Worm (Caenorhabditis elegans) whole organism, late embryonic: ENCODE results near the gene K09E4.4.

Source experiments
- C38D4.7 ChIP-seq: fragments of 200-800 bp; sonication (Bioruptor generic); optimal IDR thresholded peaks from 2 replicates; lab custom pipeline; 2018; ENCODE audit warnings: mild to moderate bottlenecking, missing genetic modification characterization, moderate library complexity, missing compliant biosample characterization
- K02D7.2 ChIP-seq: sonication (generic microtip); optimal IDR thresholded peaks from 2 replicates; lab custom pipeline; 2017; ENCODE audit warnings: mild to moderate bottlenecking, missing genetic modification characterization, missing compliant biosample characterization
- T23F11.4 ChIP-seq: fragments of 200-800 bp; sonication (Bioruptor generic); optimal IDR thresholded peaks from 2 replicates; lab custom pipeline; 2018; ENCODE audit warnings: mild to moderate bottlenecking, missing genetic modification characterization, missing compliant biosample characterization
- Y22D7AL.16 ChIP-seq: sonication (generic microtip); optimal IDR thresholded peaks from 2 replicates; lab custom pipeline; 2016; ENCODE audit warnings: missing genetic modification characterization, missing compliant biosample characterization
- ahr-1 ChIP-seq: sonication (generic microtip); optimal IDR thresholded peaks from 2 replicates; lab custom pipeline; 2016; ENCODE audit warnings: missing genetic modification characterization, missing compliant biosample characterization
- ama-1 ChIP-seq: fragments of 150-350 bp; optimal IDR thresholded peaks from 2 replicates; lab custom pipeline; 2014
- ceh-14 ChIP-seq: sonication (generic microtip); optimal IDR thresholded peaks from 2 replicates; lab custom pipeline; 2016; ENCODE audit warnings: missing genotype, missing genetic modification characterization, missing compliant biosample characterization
- ceh-18 ChIP-seq: sonication (generic microtip); optimal IDR thresholded peaks from 2 replicates; lab custom pipeline; 2016; ENCODE audit warnings: missing genetic modification characterization, missing compliant biosample characterization
- ceh-19 ChIP-seq: fragments of 200-800 bp; sonication (Bioruptor generic); optimal IDR thresholded peaks from 2 replicates; lab custom pipeline; 2018; ENCODE audit warnings: mild to moderate bottlenecking, missing genetic modification characterization, missing compliant biosample characterization
- ceh-22 ChIP-seq: sonication (generic microtip); optimal IDR thresholded peaks from 2 replicates; lab custom pipeline; 2017; ENCODE audit warnings: missing biosample characterization, missing genetic modification characterization
- ceh-24 ChIP-seq: sonication (generic microtip); optimal IDR thresholded peaks from 2 replicates; lab custom pipeline; 2016; ENCODE audit warnings: mild to moderate bottlenecking, missing genetic modification characterization, missing compliant biosample characterization
- ceh-31 ChIP-seq: sonication (generic microtip); optimal IDR thresholded peaks from 2 replicates; lab custom pipeline; 2016; ENCODE audit warnings: missing genetic modification characterization, missing compliant biosample characterization
- ceh-34 ChIP-seq: sonication (generic microtip); optimal IDR thresholded peaks from 2 replicates; lab custom pipeline; 2016; ENCODE audit warnings: mild to moderate bottlenecking, missing genetic modification characterization, missing compliant biosample characterization
- ceh-48 ChIP-seq: sonication (generic microtip); optimal IDR thresholded peaks from 2 replicates; lab custom pipeline; 2016; ENCODE audit warnings: missing genetic modification characterization, inconsistent platforms, missing compliant biosample characterization
- ceh-6 ChIP-seq: fragments of 200-800 bp; sonication (Bioruptor generic); optimal IDR thresholded peaks from 2 replicates; lab custom pipeline; 2018; ENCODE audit warnings: mild to moderate bottlenecking, missing genetic modification characterization, missing compliant biosample characterization
- ceh-9 ChIP-seq: sonication (generic microtip); optimal IDR thresholded peaks from 2 replicates; lab custom pipeline; 2016; ENCODE audit warnings: mild to moderate bottlenecking, missing genetic modification characterization, inconsistent platforms, missing compliant biosample characterization
- che-1 ChIP-seq: sonication (generic microtip); optimal IDR thresholded peaks from 2 replicates; lab custom pipeline; 2016; ENCODE audit warnings: mild to moderate bottlenecking, missing genetic modification characterization, missing compliant biosample characterization
- dmd-4 ChIP-seq: sonication (generic microtip); optimal IDR thresholded peaks from 2 replicates; lab custom pipeline; 2016; ENCODE audit warnings: borderline replicate concordance, missing genetic modification characterization, missing compliant biosample characterization
- dve-1 ChIP-seq: sonication (generic microtip); optimal IDR thresholded peaks from 2 replicates; lab custom pipeline; 2017; ENCODE audit warnings: antibody characterized with exemption, mild to moderate bottlenecking, missing genetic modification characterization, missing compliant biosample characterization
- elt-4 ChIP-seq: sonication (generic microtip); optimal IDR thresholded peaks from 2 replicates; lab custom pipeline; 2016; ENCODE audit warnings: missing genetic modification characterization, missing compliant biosample characterization
- ets-4 ChIP-seq: sonication (generic microtip); optimal IDR thresholded peaks from 2 replicates; lab custom pipeline; 2016; ENCODE audit warnings: missing genetic modification characterization, missing compliant biosample characterization
- eyg-1 ChIP-seq: sonication (generic microtip); optimal IDR thresholded peaks from 2 replicates; lab custom pipeline; 2016; ENCODE audit warnings: missing genotype, missing genetic modification characterization, missing compliant biosample characterization
- fkh-10 ChIP-seq: fragments of 150-350 bp; optimal IDR thresholded peaks from 2 replicates; lab custom pipeline; 2014; ENCODE audit warnings: missing biosample characterization, missing genetic modification reagents, missing genetic modification characterization
- fkh-6 ChIP-seq: sonication (generic microtip); optimal IDR thresholded peaks from 2 replicates; lab custom pipeline; 2016; ENCODE audit warnings: missing genetic modification characterization, missing compliant biosample characterization
- hlh-13 ChIP-seq: fragments of 200-800 bp; sonication (Bioruptor generic); optimal IDR thresholded peaks from 2 replicates; lab custom pipeline; 2018; ENCODE audit warnings: mild to moderate bottlenecking, missing genetic modification characterization, missing compliant biosample characterization
- hlh-30 ChIP-seq: sonication (generic microtip); optimal IDR thresholded peaks from 2 replicates; lab custom pipeline; 2017; ENCODE audit warnings: antibody characterized with exemption, missing genetic modification characterization, missing compliant biosample characterization; ENCODE audit not compliant: insufficient read depth
- hlh-8 ChIP-seq: sonication (generic microtip); optimal IDR thresholded peaks from 2 replicates; lab custom pipeline; 2016; ENCODE audit warnings: missing genotype, missing genetic modification characterization, missing compliant biosample characterization
- lim-6 ChIP-seq: sonication (generic microtip); optimal IDR thresholded peaks from 2 replicates; lab custom pipeline; 2016; ENCODE audit warnings: missing genetic modification characterization, missing compliant biosample characterization
- madf-2 ChIP-seq: sonication (generic microtip); optimal IDR thresholded peaks from 2 replicates; lab custom pipeline; 2017; ENCODE audit warnings: missing genetic modification characterization, missing compliant biosample characterization
- mec-3 ChIP-seq: sonication (generic microtip); optimal IDR thresholded peaks from 2 replicates; lab custom pipeline; 2016; ENCODE audit warnings: borderline replicate concordance, missing genetic modification characterization, missing compliant biosample characterization
- nfya-1 ChIP-seq: sonication (generic microtip); optimal IDR thresholded peaks from 2 replicates; lab custom pipeline; 2017; ENCODE audit warnings: missing genetic modification characterization, mild to moderate bottlenecking, missing compliant biosample characterization, antibody characterized with exemption, moderate library complexity
- nhr-11 ChIP-seq: fragments of 150-350 bp; optimal IDR thresholded peaks from 2 replicates; lab custom pipeline; 2014; ENCODE audit warnings: missing biosample characterization, missing genetic modification characterization
- nhr-232 ChIP-seq: sonication (generic microtip); optimal IDR thresholded peaks from 2 replicates; lab custom pipeline; 2016; ENCODE audit warnings: missing genetic modification characterization, missing compliant biosample characterization
- npax-4 ChIP-seq: sonication (generic microtip); optimal IDR thresholded peaks from 2 replicates; lab custom pipeline; 2016; ENCODE audit warnings: missing genetic modification characterization, missing compliant biosample characterization
- odd-2 ChIP-seq: sonication (generic microtip); optimal IDR thresholded peaks from 2 replicates; lab custom pipeline; 2017; ENCODE audit warnings: antibody characterized with exemption, mild to moderate bottlenecking, missing genetic modification characterization, missing compliant biosample characterization
- pros-1 ChIP-seq: fragments of 150-350 bp; optimal IDR thresholded peaks from 2 replicates; lab custom pipeline; 2014; ENCODE audit warnings: missing biosample characterization, missing genetic modification reagents, missing genetic modification characterization
- ref-2 ChIP-seq: sonication (generic microtip); optimal IDR thresholded peaks from 2 replicates; lab custom pipeline; 2016; ENCODE audit warnings: missing genetic modification characterization, missing compliant biosample characterization
- syd-9 ChIP-seq: sonication (generic microtip); optimal IDR thresholded peaks from 2 replicates; lab custom pipeline; 2016; ENCODE audit warnings: mild to moderate bottlenecking, missing genetic modification characterization, moderate library complexity, missing compliant biosample characterization
- ttx-3 ChIP-seq: sonication (generic microtip); optimal IDR thresholded peaks from 2 replicates; lab custom pipeline; 2016; ENCODE audit warnings: missing genetic modification reagents, missing genetic modification characterization, missing compliant biosample characterization
- unc-3 ChIP-seq, 2 experiments: fragments of 200-800 bp in 1 of 2; sonication (Bioruptor generic) in 1 of 2; sonication (generic microtip) in 1 of 2; conservative IDR thresholded peaks in 1 of 2; optimal IDR thresholded peaks in 1 of 2; 2 replicates each; pipeline versions ENCODE4 v1.3.6 to Lab custom; 2016 to 2022; ENCODE audit warnings: missing compliant biosample characterization in 2 of 2, missing genetic modification characterization in 2 of 2, missing genetic modification reagents in 1 of 2
- unc-55 ChIP-seq: sonication (generic microtip); optimal IDR thresholded peaks from 2 replicates; lab custom pipeline; 2017; ENCODE audit warnings: missing biosample characterization, missing genetic modification reagents, missing genetic modification characterization
- zip-5 ChIP-seq: sonication (generic microtip); optimal IDR thresholded peaks from 2 replicates; lab custom pipeline; 2016; ENCODE audit warnings: missing genetic modification characterization, missing compliant biosample characterization

The K09E4.4 gene

ce11 chrII:14154357-14154756 lies 32.4 kb upstream of the K09E4.4 start, which contains the start of gene Y48B6A.1 (continued):
- TF ChIP-seq ceh-18 (tag; lab: Kevin White, UChicago) (peak; percentile 75), ref-2 (tag; lab: Kevin White, UChicago) (peak; percentile 92), C38D4.7 (GFP tag; lab: Kevin White, UChicago) (no peak), madf-2 (tag; lab: Kevin White, UChicago) (peak; percentile 47), Y22D7AL.16 (no peak), ceh-19 (GFP tag; lab: Kevin White, UChicago) (no peak), ceh-6 (GFP tag; lab: Kevin White, UChicago) (no peak), npax-4 (tag; lab: Kevin White, UChicago) (no peak), ceh-31 (peak; percentile 98), ceh-22 (tag; lab: Kevin White, UChicago) (no peak), ceh-14 (tag; lab: Kevin White, UChicago) (peak; percentile 82), hlh-13 (GFP tag; lab: Kevin White, UChicago) (peak; percentile 48), nhr-11 (no peak), hlh-8 (peak; percentile 72), hlh-30 (peak; percentile 44), eyg-1 (tag; lab: Kevin White, UChicago) (peak; percentile 31), ceh-9 (tag; lab: Kevin White, UChicago) (no peak), lim-6 (tag; lab: Kevin White, UChicago) (peak; percentile 78), nfya-1 (tag; lab: Kevin White, UChicago) (peak; percentile 94), odd-2 (tag; lab: Kevin White, UChicago) (no peak), pros-1 (tag; lab: Kevin White, UChicago) (no peak), T23F11.4 (GFP tag; lab: Kevin White, UChicago) (no peak), ttx-3 (tag; lab: Kevin White, UChicago) (peak; percentile 28), unc-3 (GFP tag; conservative IDR thresholded peaks at IDR 0.05; lab: Robert Waterston, UW) (no peak), unc-3 (tag; optimal IDR thresholded peaks at IDR 0.05; lab: Kevin White, UChicago) (no peak), elt-4 (tag; lab: Kevin White, UChicago) (no peak), mec-3 (tag; lab: Kevin White, UChicago) (peak; percentile 79), syd-9 (no peak), fkh-10 (no peak), che-1 (tag; lab: Kevin White, UChicago) (no peak), ceh-24 (no peak), unc-55 (GFP tag; lab: Kevin White, UChicago) (peak; percentile 70), ceh-34 (peak; percentile 83), zip-5 (tag; lab: Kevin White, UChicago) (peak; percentile 71), K02D7.2 (tag; lab: Kevin White, UChicago) (no peak)

- TF ChIP-seq dmd-4 (tag; lab: Kevin White, UChicago) (no peak), ama-1 (lab: Kevin White, UChicago) (no peak), fkh-6 (no peak), nfya-1 (tag; lab: Kevin White, UChicago) (no peak), ceh-22 (tag; lab: Kevin White, UChicago) (no peak), ref-2 (tag; lab: Kevin White, UChicago) (no peak), dve-1 (tag; lab: Kevin White, UChicago) (no peak), ceh-48 (tag; lab: Kevin White, UChicago) (no peak), ahr-1 (tag; lab: Kevin White, UChicago) (no peak), ets-4 (no peak), lim-6 (tag; lab: Kevin White, UChicago) (no peak), nhr-232 (tag; lab: Kevin White, UChicago) (no peak)
These were observed 30.3 kb upstream of the K09E4.4 start for ce11 chrII:14152274-14152673.
